Fruit fly (Drosophila melanogaster): ENCODE measurements around the gene gd.

Gene gd

DNA sequence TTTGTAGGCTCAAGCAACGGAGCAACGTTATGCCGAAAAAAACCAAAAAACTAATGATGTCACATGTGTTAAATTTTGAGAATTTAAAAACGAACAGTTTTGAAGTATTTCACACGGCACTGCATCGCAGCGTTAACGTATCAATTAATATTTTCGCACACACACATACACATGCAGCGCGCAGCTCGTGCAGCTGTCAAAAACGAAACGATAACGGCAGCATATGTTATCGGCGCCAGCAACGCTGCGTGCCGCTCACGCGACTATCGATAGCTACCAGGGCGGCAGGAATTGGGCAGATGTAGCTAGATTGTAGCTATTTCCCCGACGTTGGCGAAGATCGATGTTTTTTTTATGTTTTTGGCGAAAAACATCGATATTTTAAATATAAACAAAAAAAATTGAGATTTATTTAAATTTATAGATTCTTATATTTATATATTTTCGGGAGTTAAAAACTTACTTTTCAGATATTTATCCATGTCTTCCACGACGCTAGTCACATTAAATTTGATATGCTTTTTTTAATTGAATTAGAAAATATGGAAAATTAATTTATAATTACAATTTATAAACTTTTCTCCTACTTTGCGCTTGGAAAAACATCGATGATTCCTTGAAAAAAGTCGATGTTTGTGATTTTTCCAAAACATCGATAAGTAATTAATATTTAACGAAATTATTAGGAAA lies 41.4 kb upstream of the gd start, which contains the start of gene Usp7:
Gene Usp7 (minus strand): TSS at position 208 of the 690 bp plus-strand sequence.
- TF ChIP-seq Nf-YA (GFP tag; IDR thresholded peaks at IDR 0.05), result no peak
- no peak for TF ChIP-seq CG18764 (GFP tag; optimal IDR thresholded peaks at IDR 0.05)
- no peak for TF ChIP-seq D19B (GFP tag; optimal IDR thresholded peaks at IDR 0.05)
- no peak for TF ChIP-seq br (optimal IDR thresholded peaks at IDR 0.05)
- TF ChIP-seq CG8924 (tag; optimal IDR thresholded peaks at IDR 0.05), result peak; percentile 29
- peak in 1 of 2 experiments; percentile 14 for TF ChIP-seq Pdp1 (GFP tag; optimal IDR thresholded peaks at IDR 0.05)
- TF ChIP-seq dysf (GFP tag; IDR thresholded peaks at IDR 0.05), result peak; percentile 6; the same call in 1 of the 3 replicates
- no peak for TF ChIP-seq Asciz (GFP tag; optimal IDR thresholded peaks at IDR 0.05)
- no peak for TF ChIP-seq NC2β (GFP tag; optimal IDR thresholded peaks at IDR 0.05)
- TF ChIP-seq CG3163 (GFP tag; optimal IDR thresholded peaks at IDR 0.05), result no peak
- TF ChIP-seq zfh1 (GFP tag; IDR thresholded peaks at IDR 0.05), result no peak
- TF ChIP-seq CG16779 (GFP tag; IDR thresholded peaks at IDR 0.05), result no peak
- peak; percentile 7 for TF ChIP-seq D19A (tag; optimal IDR thresholded peaks at IDR 0.05)
- no peak for TF ChIP-seq insv (GFP tag; optimal IDR thresholded peaks at IDR 0.05)
- TF ChIP-seq CG13424 (tag; optimal IDR thresholded peaks at IDR 0.05), result no peak
- TF ChIP-seq Atf3 (GFP tag; optimal IDR thresholded peaks at IDR 0.05), result no peak
- TF ChIP-seq luna (GFP tag; optimal IDR thresholded peaks at IDR 0.05), result no peak
- TF ChIP-seq Hsf (GFP tag; optimal IDR thresholded peaks at IDR 0.05), result peak; percentile 1
- no peak for TF ChIP-seq Vsx1 (GFP tag; optimal IDR thresholded peaks at IDR 0.05)
- no peak for TF ChIP-seq Trl (optimal IDR thresholded peaks at IDR 0.05)
- TF ChIP-seq Trl (GFP tag; optimal IDR thresholded peaks at IDR 0.05), result no peak
- TF ChIP-seq org-1 (GFP tag; optimal IDR thresholded peaks at IDR 0.05), result no peak
- no peak for TF ChIP-seq Hr78 (GFP tag; optimal IDR thresholded peaks at IDR 0.05)
- TF ChIP-seq salm (tag; optimal IDR thresholded peaks at IDR 0.05), result no peak
- no peak for TF ChIP-seq seq (GFP tag; IDR thresholded peaks at IDR 0.05)
- no peak for TF ChIP-seq CG12104 (GFP tag; optimal IDR thresholded peaks at IDR 0.05)
- TF ChIP-seq CG1647 (GFP tag; optimal IDR thresholded peaks at IDR 0.05), result no peak
- no peak for TF ChIP-seq CG10959 (GFP tag; IDR thresholded peaks at IDR 0.05)
- no peak for TF ChIP-seq CG2678 (tag; optimal IDR thresholded peaks at IDR 0.05)
- peak; percentile 79 for TF ChIP-seq sna (GFP tag; IDR thresholded peaks at IDR 0.05; ENCODE audit: partially characterized antibody)
- TF ChIP-seq CG18619 (GFP tag; optimal IDR thresholded peaks at IDR 0.05), result no peak
- TF ChIP-seq da (GFP tag; optimal IDR thresholded peaks at IDR 0.05), result no peak
- TF ChIP-seq chinmo (GFP tag; IDR thresholded peaks at IDR 0.05; ENCODE audit: partially characterized antibody), result peak; percentile 97
- no peak for TF ChIP-seq CG31224 (GFP tag; IDR thresholded peaks at IDR 0.05)
- TF ChIP-seq trh (GFP tag; optimal IDR thresholded peaks at IDR 0.05), result no peak
- TF ChIP-seq CG6272 (GFP tag; IDR thresholded peaks at IDR 0.05), result peak; percentile 43; the same call in 1 of the 2 replicates
- no peak for TF ChIP-seq CG11247 (GFP tag; IDR thresholded peaks at IDR 0.05)
- TF ChIP-seq zen2 (GFP tag; IDR thresholded peaks at IDR 0.05; ENCODE audit: partially characterized antibody), result peak; percentile 81
- TF ChIP-seq HHEX (GFP tag; optimal IDR thresholded peaks at IDR 0.05), result no peak
- no peak for TF ChIP-seq slou (GFP tag; optimal IDR thresholded peaks at IDR 0.05)
- TF ChIP-seq Dbx (GFP tag; IDR thresholded peaks at IDR 0.05), result peak; percentile 58; the same call in 1 of the 3 replicates
- no peak for TF ChIP-seq CrebB (tag; optimal IDR thresholded peaks at IDR 0.05)
- TF ChIP-seq CG17829 (tag; optimal IDR thresholded peaks at IDR 0.05), result peak; percentile 63
- no peak for TF ChIP-seq Bteb2 (GFP tag; optimal IDR thresholded peaks at IDR 0.05)
- TF ChIP-seq maf-S (GFP tag; optimal IDR thresholded peaks at IDR 0.05), result peak; percentile 2
- no peak for TF ChIP-seq sd (tag; optimal IDR thresholded peaks at IDR 0.05)
- no peak for TF ChIP-seq bigmax (GFP tag; optimal IDR thresholded peaks at IDR 0.05)
- no peak for TF ChIP-seq CG2889 (GFP tag; IDR thresholded peaks at IDR 0.05)
- no peak for TF ChIP-seq CG3838 (GFP tag; optimal IDR thresholded peaks at IDR 0.05)
- no peak for TF ChIP-seq pros (GFP tag; optimal IDR thresholded peaks at IDR 0.05)
- TF ChIP-seq CG11085 (GFP tag; IDR thresholded peaks at IDR 0.05), result peak; percentile 45; the same call in 1 of the 2 replicates
